Worm (Caenorhabditis elegans): Measurements from ENCODE around the gene col-147.

Gene col-147

ce11 chrV:9583323-9583644 is 49.9 kb downstream of the col-147 start, which contains the start of gene K09G1.1:
K09G1.1 (plus strand) TSS chrV:9583545.
- TF ChIP-seq ceh-45 (GFP tag; IDR thresholded peaks at IDR 0.05), result no peak
- TF ChIP-seq pros-1 (tag; optimal IDR thresholded peaks at IDR 0.05), result no peak
- no peak for TF ChIP-seq eyg-1 (tag; optimal IDR thresholded peaks at IDR 0.05)
- TF ChIP-seq ttx-3 (tag; optimal IDR thresholded peaks at IDR 0.05), result no peak
- TF ChIP-seq sdc-2 (tag; optimal IDR thresholded peaks at IDR 0.05), result no peak
- no peak for TF ChIP-seq pax-1 (tag; optimal IDR thresholded peaks at IDR 0.05)
- no peak for TF ChIP-seq ahr-1 (tag; optimal IDR thresholded peaks at IDR 0.05)
- no peak for TF ChIP-seq C38D4.7 (GFP tag; optimal IDR thresholded peaks at IDR 0.05)
- TF ChIP-seq dmd-4 (tag; optimal IDR thresholded peaks at IDR 0.05; ENCODE audit: borderline replicate concordance), result no peak

DNA sequence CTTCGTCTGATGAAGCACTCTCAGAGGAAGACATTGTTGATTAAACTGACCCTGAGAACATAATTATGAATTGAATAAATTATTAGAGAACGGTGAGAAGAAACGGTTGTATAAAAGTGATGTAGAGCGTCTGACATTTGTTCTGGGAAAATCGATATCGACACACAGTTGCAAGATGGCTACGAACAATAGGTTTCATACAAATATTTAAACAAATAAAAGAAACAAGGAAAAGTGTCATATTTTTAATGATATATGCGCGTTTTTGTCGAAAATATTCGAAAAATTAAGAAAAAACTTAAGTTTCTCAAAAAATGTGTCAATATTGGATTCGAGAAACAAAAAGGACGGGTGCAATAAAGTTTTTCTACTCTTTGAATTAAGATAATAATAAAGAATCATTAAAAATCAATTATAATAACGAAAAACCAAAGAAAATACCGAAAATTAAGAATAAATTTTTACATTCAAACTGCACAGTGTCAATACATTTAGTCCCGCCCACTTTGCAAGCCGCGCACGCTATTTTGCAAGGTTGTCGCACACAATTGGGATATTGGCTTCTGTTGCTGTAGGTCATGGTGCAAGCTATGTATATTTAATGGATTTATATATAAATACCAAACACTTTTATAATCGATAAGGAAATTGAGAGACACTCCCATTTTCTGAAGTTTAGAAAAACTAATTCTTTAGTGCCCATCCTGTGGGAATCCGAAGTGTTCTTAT is 50.4 kb downstream of the col-147 start, which contains the start of gene rtfo-1:
Gene rtfo-1 (minus strand): TSS at position 51 of the 729 bp plus-strand sequence.
- TF ChIP-seq ceh-24 (tag; optimal IDR thresholded peaks at IDR 0.05) (no peak), madf-2 (tag; optimal IDR thresholded peaks at IDR 0.05) (peak; percentile 30), pha-2 (tag; optimal IDR thresholded peaks at IDR 0.05) (peak; percentile 61), gmeb-2 (tag; optimal IDR thresholded peaks at IDR 0.05) (peak; percentile 12), ahr-1 (tag; optimal IDR thresholded peaks at IDR 0.05) (peak; percentile 28), eyg-1 (tag; optimal IDR thresholded peaks at IDR 0.05) (no peak), hlh-8 (tag; optimal IDR thresholded peaks at IDR 0.05) (peak; percentile 2), sox-4 (tag; optimal IDR thresholded peaks at IDR 0.05) (peak; percentile 60), ref-2 (tag; optimal IDR thresholded peaks at IDR 0.05) (peak; percentile 11), sox-2 (GFP tag; IDR thresholded peaks at IDR 0.05) (no peak; the same call in 1 of the 2 replicates), pag-3 (tag; optimal IDR thresholded peaks at IDR 0.05; ENCODE audit: borderline replicate concordance) (no peak), ceh-14 (tag; optimal IDR thresholded peaks at IDR 0.05) (peak; percentile 59), elt-4 (tag; optimal IDR thresholded peaks at IDR 0.05) (no peak), nfya-1 (tag; optimal IDR thresholded peaks at IDR 0.05) (peak; percentile 72), T23F11.4 (GFP tag; optimal IDR thresholded peaks at IDR 0.05) (peak; percentile 42), ceh-48 (tag; optimal IDR thresholded peaks at IDR 0.05) (peak; percentile 27), fax-1 (tag; optimal IDR thresholded peaks at IDR 0.05) (peak; percentile 38), ceh-2 (tag; optimal IDR thresholded peaks at IDR 0.05) (peak; percentile 57), che-1 (tag; optimal IDR thresholded peaks at IDR 0.05) (peak; percentile 44), ttx-3 (tag; optimal IDR thresholded peaks at IDR 0.05) (peak; percentile 46), ceh-34 (tag; optimal IDR thresholded peaks at IDR 0.05) (peak; percentile 24), C38D4.7 (GFP tag; optimal IDR thresholded peaks at IDR 0.05) (peak; percentile 43), fkh-6 (tag; optimal IDR thresholded peaks at IDR 0.05) (peak; percentile 13), zip-5 (tag; optimal IDR thresholded peaks at IDR 0.05) (peak; percentile 53), odd-2 (tag; optimal IDR thresholded peaks at IDR 0.05) (peak; percentile 61), elt-2 (tag; optimal IDR thresholded peaks at IDR 0.05) (peak; percentile 79), ceh-31 (tag; optimal IDR thresholded peaks at IDR 0.05) (peak; percentile 51), tbx-2 (tag; optimal IDR thresholded peaks at IDR 0.05) (peak; percentile 46), rnt-1 (tag; optimal IDR thresholded peaks at IDR 0.05) (no peak), K09A11.1 (tag; optimal IDR thresholded peaks at IDR 0.05; ENCODE audit: insufficient read depth) (peak; percentile 75), unc-55 (GFP tag; optimal IDR thresholded peaks at IDR 0.05) (no peak), dmd-4 (tag; optimal IDR thresholded peaks at IDR 0.05; ENCODE audit: borderline replicate concordance) (no peak), ceh-19 (GFP tag; optimal IDR thresholded peaks at IDR 0.05) (peak; percentile 55), npax-4 (tag; optimal IDR thresholded peaks at IDR 0.05) (no peak), syd-9 (tag; optimal IDR thresholded peaks at IDR 0.05) (peak; percentile 14), lin-11 (tag; optimal IDR thresholded peaks at IDR 0.05) (peak; percentile 32)

All from whole organism, late embryonic.